Fruit fly (Drosophila melanogaster) whole organism, prepupa: ENCODE measurements around the gene brm.

Experiments used
- CG4318 ChIP-seq: fragments of 200-800 bp; sonication (Bioruptor generic); optimal IDR thresholded peaks from 3 replicates; lab custom pipeline; 2017; ENCODE audit warnings: missing biosample characterization, mild to moderate bottlenecking, missing genetic modification characterization
- Eip75B ChIP-seq: fragments of 200-800 bp; sonication (Bioruptor generic); optimal IDR thresholded peaks from 3 replicates; lab custom pipeline; 2016; ENCODE audit warnings: missing biosample characterization, missing genetic modification characterization
- Gug ChIP-seq: fragments of 200-800 bp; sonication (Bioruptor generic); IDR thresholded peaks from 2 replicates; pipeline ENCODE4 v1.3.6; 2022; ENCODE audit warnings: missing biosample characterization, missing genetic modification characterization
- Hr4 ChIP-seq: fragments of 200-800 bp; sonication (Bioruptor generic); optimal IDR thresholded peaks from 3 replicates; lab custom pipeline; 2016; ENCODE audit warnings: missing biosample characterization, missing genetic modification characterization
- Met ChIP-seq: fragments of 200-800 bp; sonication (Bioruptor generic); optimal IDR thresholded peaks from 3 replicates; lab custom pipeline; 2016; ENCODE audit warnings: missing biosample characterization, missing genetic modification characterization
- Sox14 ChIP-seq: fragments of 200-800 bp; sonication (Bioruptor generic); optimal IDR thresholded peaks from 3 replicates; lab custom pipeline; 2016; ENCODE audit warnings: missing biosample characterization, missing genetic modification characterization
- dac ChIP-seq: fragments of 200-800 bp; sonication (Bioruptor generic); optimal IDR thresholded peaks from 2 replicates; lab custom pipeline; 2017; ENCODE audit warnings: missing biosample characterization, mild to moderate bottlenecking, missing genetic modification characterization

DNA sequence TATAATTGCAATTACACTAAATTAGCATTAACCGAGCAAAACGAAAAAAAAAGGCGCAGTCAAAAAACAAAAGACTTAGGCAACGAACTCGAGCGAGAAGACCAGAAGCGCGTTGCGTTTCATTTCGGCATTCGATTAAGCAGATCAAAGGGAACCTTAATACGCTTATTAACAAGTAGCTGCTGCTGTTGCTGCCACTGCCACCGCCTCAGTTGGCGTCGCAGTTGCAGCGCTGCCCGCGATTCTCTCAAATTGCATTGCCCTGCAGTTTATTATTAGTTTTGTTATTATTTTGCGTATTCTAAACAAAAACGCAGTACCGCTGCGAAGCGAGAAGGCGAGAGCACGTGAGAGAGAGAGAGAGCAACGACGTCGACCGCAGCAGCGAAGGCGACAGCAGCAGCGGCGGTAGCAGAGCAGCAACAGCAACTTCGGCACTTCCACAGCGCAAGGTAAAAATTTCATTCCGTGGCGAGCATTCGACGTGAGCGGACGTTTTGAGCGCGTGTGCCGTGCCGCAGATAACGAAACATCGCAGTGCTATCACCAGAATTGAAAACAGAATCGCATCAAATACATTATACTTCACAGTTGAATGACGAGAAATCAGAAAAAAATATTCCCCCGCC lies 40.5 kb upstream of the brm start, which contains the start of gene Notum:
- TF ChIP-seq Sox14 (no peak), Eip75B (GFP tag; lab: Kevin White, UChicago) (no peak), dac (GFP tag; lab: Kevin White, UChicago) (no peak), Gug (GFP tag; lab: Robert Waterston, UW) (no peak), Met (GFP tag; lab: Kevin White, UChicago) (no peak), CG4318 (GFP tag; lab: Kevin White, UChicago) (no peak), Hr4 (GFP tag; lab: Kevin White, UChicago) (no peak)
